Worm (Caenorhabditis elegans) whole organism, L4/young adult: ENCODE data around the gene lin-52.

Experiments used
- dao-5 ChIP-seq: sonication (generic microtip); optimal IDR thresholded peaks from 2 replicates; lab custom pipeline; 2016; ENCODE audit warnings: missing genotype, missing genetic modification characterization, moderate library complexity, missing compliant biosample characterization
- him-1 ChIP-seq: sonication (generic microtip); optimal IDR thresholded peaks from 2 replicates; lab custom pipeline; 2016; ENCODE audit warnings: missing genotype, missing genetic modification reagents, missing genetic modification characterization, missing compliant biosample characterization

ce11 chrIII:9813146-9813545 lies 11.4 kb downstream of the lin-52 start, which contains the start of gene ZK632.14:
- TF ChIP-seq him-1 (tag; lab: Kevin White, UChicago) (no peak), dao-5 (no peak)
